Fruit fly (Drosophila melanogaster) S2 (cell line): ENCODE measurements around the gene Atg4a.
A peak's percentile ranks its signal among the peaks of the same experiment; 100 is the strongest.

Experiments used
- CG8478 ChIP-seq: fragments of >200 bp; optimal IDR thresholded peaks from 2 replicates; lab custom pipeline; 2018
- CTCF ChIP-seq, 2 experiments: fragments of >200 bp; optimal IDR thresholded peaks; 2 replicates each; lab custom pipeline; 2018

DNA sequence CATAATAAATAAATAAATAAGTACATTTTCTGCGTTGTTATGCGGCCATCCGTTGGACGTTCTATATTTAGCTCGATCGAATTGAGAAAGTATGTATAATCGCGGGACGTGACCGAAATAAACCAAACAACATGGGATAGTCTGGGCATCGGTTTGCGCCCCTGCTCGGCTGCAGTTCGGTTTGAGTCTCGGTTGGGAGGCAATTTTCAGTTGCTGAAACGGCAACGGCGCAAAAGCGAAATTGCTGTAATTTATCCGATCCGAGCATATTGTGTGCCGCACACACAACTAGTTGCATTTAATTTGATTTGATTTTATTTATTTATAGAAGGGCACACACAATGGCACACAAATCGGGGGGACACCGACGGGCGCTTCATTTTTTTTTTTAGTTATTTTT is 37.4 kb downstream of the Atg4a start:
- no peak for TF ChIP-seq CG8478 (lab: Kevin White, UChicago)
- peak; percentile 11 to 51 for TF ChIP-seq CTCF (optimal IDR thresholded peaks at IDR 0.05; lab: Kevin White, UChicago)
